Worm (Caenorhabditis elegans) whole organism, early embryonic: ENCODE data around the gene R05A10.8.

Experiments used
- F13C5.2 ChIP-seq: sonication (generic microtip); optimal IDR thresholded peaks from 2 replicates; lab custom pipeline; 2017; ENCODE audit warnings: mild to moderate bottlenecking, missing genetic modification characterization, inconsistent platforms, missing compliant biosample characterization
- ama-1 ChIP-seq: fragments of 150-350 bp; optimal IDR thresholded peaks from 2 replicates; lab custom pipeline; 2014
- ets-7 ChIP-seq: sonication (generic microtip); optimal IDR thresholded peaks from 2 replicates; lab custom pipeline; 2016; ENCODE audit warnings: missing genotype, missing genetic modification characterization, missing compliant biosample characterization
- scrt-1 ChIP-seq: fragments of 200-800 bp; sonication (Bioruptor generic); IDR thresholded peaks from 2 replicates; pipeline ENCODE4 v1.3.6; 2022; ENCODE audit warnings: missing genetic modification characterization, missing compliant biosample characterization
- sea-1 ChIP-seq: fragments of 200-800 bp; sonication (Bioruptor generic); conservative IDR thresholded peaks from 2 replicates; pipeline ENCODE4 v1.3.6; 2022; ENCODE audit warnings: missing genetic modification characterization, missing compliant biosample characterization
- tbx-37 ChIP-seq: fragments of 200-800 bp; sonication (Bioruptor generic); conservative IDR thresholded peaks from 2 replicates; pipeline ENCODE4 v1.3.6; 2022; ENCODE audit warnings: missing genetic modification reagents, missing genetic modification characterization, missing compliant biosample characterization
- tra-4 ChIP-seq: sonication (generic microtip); optimal IDR thresholded peaks from 2 replicates; lab custom pipeline; 2017; ENCODE audit warnings: missing genetic modification characterization, missing compliant biosample characterization

- TF ChIP-seq tbx-37 (GFP tag; lab: Robert Waterston, UW) (no peak), F13C5.2 (tag; lab: Kevin White, UChicago) (no peak), tra-4 (no peak), ama-1 (lab: Kevin White, UChicago) (no peak), ets-7 (no peak), scrt-1 (GFP tag; lab: Robert Waterston, UW) (no peak), sea-1 (no peak)
Observed at ce11 chrIV:14162772-14163171, 4.8 kb upstream of the R05A10.8 start, which contains the start of gene R05A10.7.
